Fruit fly (Drosophila melanogaster): ENCODE data around the gene robl37BC.

dm6 chr2L:19037455-19037854, 26.8 kb downstream of the robl37BC start:
- TF ChIP-seq CTCF (optimal IDR thresholded peaks at IDR 0.05) (no peak), CG8478 (optimal IDR thresholded peaks at IDR 0.05) (no peak)
